Worm (Caenorhabditis elegans): ENCODE measurements around the gene unc-60.

unc-60 gene

ce11 chrV:1511537-1511936 is 36.7 kb downstream of the unc-60 start, which contains the start of gene nhr-260:
Gene nhr-260, minus strand, starts transcription at chrV:1511637.
- TF ChIP-seq ahr-1 (tag; optimal IDR thresholded peaks at IDR 0.05) (no peak), nhr-232 (tag; optimal IDR thresholded peaks at IDR 0.05) (no peak), Y22D7AL.16 (tag; optimal IDR thresholded peaks at IDR 0.05) (no peak), elt-2 (tag; optimal IDR thresholded peaks at IDR 0.05) (no peak), odd-2 (tag; optimal IDR thresholded peaks at IDR 0.05) (no peak), fkh-10 (GFP tag; optimal IDR thresholded peaks at IDR 0.05) (no peak), sox-2 (GFP tag; IDR thresholded peaks at IDR 0.05) (no peak), madf-2 (tag; optimal IDR thresholded peaks at IDR 0.05) (no peak), ceh-18 (tag; optimal IDR thresholded peaks at IDR 0.05) (no peak), nhr-11 (tag; optimal IDR thresholded peaks at IDR 0.05) (no peak), C38D4.7 (GFP tag; optimal IDR thresholded peaks at IDR 0.05) (no peak), pax-1 (tag; optimal IDR thresholded peaks at IDR 0.05) (no peak), ceh-9 (tag; optimal IDR thresholded peaks at IDR 0.05) (no peak), unc-86 (tag; optimal IDR thresholded peaks at IDR 0.05) (no peak), ama-1 (optimal IDR thresholded peaks at IDR 0.05) (no peak), syd-9 (tag; optimal IDR thresholded peaks at IDR 0.05) (no peak), ceh-48 (tag; optimal IDR thresholded peaks at IDR 0.05) (no peak)

ce11 chrV:1521845-1522244 is 47.0 kb downstream of the unc-60 start, which contains the start of gene str-240:
Gene str-240, minus strand, starts transcription at chrV:1521945.
- TF ChIP-seq Y22D7AL.16 (tag; optimal IDR thresholded peaks at IDR 0.05) (no peak), ceh-6 (GFP tag; optimal IDR thresholded peaks at IDR 0.05) (no peak), zip-5 (tag; optimal IDR thresholded peaks at IDR 0.05) (no peak), pat-9 (tag; optimal IDR thresholded peaks at IDR 0.05) (no peak), eyg-1 (tag; optimal IDR thresholded peaks at IDR 0.05) (no peak), ztf-16 (tag; optimal IDR thresholded peaks at IDR 0.05) (no peak), nhr-11 (tag; optimal IDR thresholded peaks at IDR 0.05) (no peak), nfya-1 (tag; optimal IDR thresholded peaks at IDR 0.05) (no peak), ceh-14 (tag; optimal IDR thresholded peaks at IDR 0.05) (no peak), F13H6.1 (tag; optimal IDR thresholded peaks at IDR 0.05) (no peak), unc-3 (GFP tag; conservative IDR thresholded peaks at IDR 0.05) (no peak), unc-3 (tag; optimal IDR thresholded peaks at IDR 0.05) (no peak), hlh-30 (tag; optimal IDR thresholded peaks at IDR 0.05; ENCODE audit: insufficient read depth) (no peak), elt-4 (tag; optimal IDR thresholded peaks at IDR 0.05) (no peak), pag-3 (tag; optimal IDR thresholded peaks at IDR 0.05; ENCODE audit: borderline replicate concordance) (no peak), odd-2 (tag; optimal IDR thresholded peaks at IDR 0.05) (no peak), ceh-19 (GFP tag; optimal IDR thresholded peaks at IDR 0.05) (no peak), pha-2 (tag; optimal IDR thresholded peaks at IDR 0.05) (no peak), rnt-1 (tag; optimal IDR thresholded peaks at IDR 0.05) (no peak), tbx-2 (tag; optimal IDR thresholded peaks at IDR 0.05) (no peak)

ce11 chrV:1522485-1522884 is 47.6 kb downstream of the unc-60 start, which contains the start of gene str-243:
Gene str-243, plus strand, starts transcription at chrV:1522785.
- TF ChIP-seq madf-2 (tag; optimal IDR thresholded peaks at IDR 0.05) (no peak), hlh-30 (tag; optimal IDR thresholded peaks at IDR 0.05; ENCODE audit: insufficient read depth) (no peak), unc-55 (GFP tag; optimal IDR thresholded peaks at IDR 0.05) (no peak), K09A11.1 (tag; optimal IDR thresholded peaks at IDR 0.05; ENCODE audit: insufficient read depth) (no peak)

ce11 chrV:1527985-1528384 is 53.1 kb downstream of the unc-60 start, which contains the start of gene str-236:
Gene str-236, minus strand, starts transcription at chrV:1528085.
- TF ChIP-seq ceh-14 (tag; optimal IDR thresholded peaks at IDR 0.05) (no peak), C38D4.7 (GFP tag; optimal IDR thresholded peaks at IDR 0.05) (no peak), pax-1 (tag; optimal IDR thresholded peaks at IDR 0.05) (no peak), mec-3 (tag; optimal IDR thresholded peaks at IDR 0.05; ENCODE audit: borderline replicate concordance) (no peak), pat-9 (tag; optimal IDR thresholded peaks at IDR 0.05) (no peak), ceh-48 (tag; optimal IDR thresholded peaks at IDR 0.05) (no peak), ahr-1 (tag; optimal IDR thresholded peaks at IDR 0.05) (no peak), ets-4 (tag; optimal IDR thresholded peaks at IDR 0.05) (no peak), unc-42 (tag; optimal IDR thresholded peaks at IDR 0.05) (no peak), pqm-1 (tag; optimal IDR thresholded peaks at IDR 0.05) (no peak), ceh-31 (tag; optimal IDR thresholded peaks at IDR 0.05) (no peak), sox-4 (tag; optimal IDR thresholded peaks at IDR 0.05) (no peak), odd-2 (tag; optimal IDR thresholded peaks at IDR 0.05) (no peak), pros-1 (tag; optimal IDR thresholded peaks at IDR 0.05) (no peak), elt-4 (tag; optimal IDR thresholded peaks at IDR 0.05) (no peak), Y22D7AL.16 (tag; optimal IDR thresholded peaks at IDR 0.05) (no peak), unc-55 (GFP tag; optimal IDR thresholded peaks at IDR 0.05) (no peak)
